Worm (Caenorhabditis elegans): ENCODE data around the gene tag-209.

DNA sequence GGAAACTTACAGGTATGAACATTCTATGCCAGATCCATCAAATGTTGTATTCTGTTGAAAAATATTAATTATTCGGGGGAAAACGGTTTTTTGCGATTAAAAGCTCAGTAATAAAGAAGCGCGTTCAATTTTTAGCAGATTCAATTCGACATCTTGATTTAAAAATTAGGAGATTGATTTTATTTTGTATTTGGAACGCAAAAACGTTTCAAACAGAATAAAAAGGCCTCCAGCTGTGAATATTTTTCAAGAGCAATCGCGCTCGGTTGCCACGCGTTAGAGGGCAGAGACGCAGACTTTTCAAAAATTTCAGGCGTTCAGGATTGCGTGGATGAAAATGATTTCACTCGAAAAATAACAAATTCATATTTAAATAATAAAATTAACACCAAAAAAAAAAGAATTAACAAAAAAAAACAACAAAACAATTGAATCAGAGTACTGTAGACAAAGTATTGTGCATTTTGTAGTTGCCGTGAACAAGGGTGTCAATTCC lies 32.9 kb downstream of the tag-209 start, which contains the start of gene R06F6.8:
- no peak for TF ChIP-seq dao-5 (tag; optimal IDR thresholded peaks at IDR 0.05)
- no peak for TF ChIP-seq him-1 (tag; optimal IDR thresholded peaks at IDR 0.05)
